Fruit fly (Drosophila melanogaster): ENCODE data around the gene hng3.

hng3 gene

dm6 chr3L:725527-726191, 29.6 kb downstream of the hng3 start (continued):
- TF ChIP-seq CHES-1-like (GFP tag; optimal IDR thresholded peaks at IDR 0.05), result peak; percentile 65
- peak; percentile 76 for TF ChIP-seq Hsf (GFP tag; optimal IDR thresholded peaks at IDR 0.05)
- no peak for TF ChIP-seq Fer1 (GFP tag; optimal IDR thresholded peaks at IDR 0.05)
- TF ChIP-seq HLH4C (GFP tag; IDR thresholded peaks at IDR 0.05; ENCODE audit: partially characterized antibody), result no peak
- TF ChIP-seq seq (GFP tag; IDR thresholded peaks at IDR 0.05), result no peak
- TF ChIP-seq Xrp1 (GFP tag; IDR thresholded peaks at IDR 0.05), result peak; percentile 97
- TF ChIP-seq CG2116 (GFP tag; optimal IDR thresholded peaks at IDR 0.05), result peak; percentile 39
- no peak for TF ChIP-seq CG15269 (tag; optimal IDR thresholded peaks at IDR 0.05)
- no peak for TF ChIP-seq schlank (tag; optimal IDR thresholded peaks at IDR 0.05)
- TF ChIP-seq ftz-f1 (GFP tag; optimal IDR thresholded peaks at IDR 0.05), result no peak
- TF ChIP-seq usp (GFP tag; optimal IDR thresholded peaks at IDR 0.05), result no peak
- TF ChIP-seq gt (GFP tag; IDR thresholded peaks at IDR 0.05), result peak; percentile 65; the same call in 1 of the 2 replicates
- no peak for TF ChIP-seq cas (GFP tag; IDR thresholded peaks at IDR 0.05)
- peak; percentile 48 for TF ChIP-seq CG4282 (GFP tag; optimal IDR thresholded peaks at IDR 0.05)
- TF ChIP-seq CG4730 (GFP tag; IDR thresholded peaks at IDR 0.05), result peak; percentile 65
- TF ChIP-seq CG6854 (GFP tag; optimal IDR thresholded peaks at IDR 0.05), result no peak
- no peak for TF ChIP-seq insv (GFP tag; optimal IDR thresholded peaks at IDR 0.05)
- TF ChIP-seq tio (GFP tag; optimal IDR thresholded peaks at IDR 0.05), result peak; percentile 78
- peak; percentile 91 for TF ChIP-seq CG5245 (GFP tag; optimal IDR thresholded peaks at IDR 0.05)
- peak; percentile 93 for TF ChIP-seq CG9727 (GFP tag; optimal IDR thresholded peaks at IDR 0.05)
- peak; percentile 85 for TF ChIP-seq CG13775 (GFP tag; optimal IDR thresholded peaks at IDR 0.05)
- peak in 1 of 3 experiments; percentile 16 for TF ChIP-seq Stat92E (GFP tag; optimal IDR thresholded peaks at IDR 0.05)
- TF ChIP-seq CG1233 (GFP tag; optimal IDR thresholded peaks at IDR 0.05), result peak; percentile 54
- TF ChIP-seq Usf (GFP tag; optimal IDR thresholded peaks at IDR 0.05), result peak; percentile 75
- peak; percentile 78; the same call in 2 of the 3 replicates for TF ChIP-seq CG2199 (GFP tag; IDR thresholded peaks at IDR 0.05)
- peak; percentile 94 for TF ChIP-seq CG18262 (tag; optimal IDR thresholded peaks at IDR 0.05)
- TF ChIP-seq Oli (tag; optimal IDR thresholded peaks at IDR 0.05), result peak; percentile 74
- TF ChIP-seq CG9609 (GFP tag; optimal IDR thresholded peaks at IDR 0.05), result peak; percentile 85
- TF ChIP-seq zen2 (GFP tag; IDR thresholded peaks at IDR 0.05; ENCODE audit: partially characterized antibody), result no peak
- no peak for TF ChIP-seq CG2120 (GFP tag; optimal IDR thresholded peaks at IDR 0.05)
- no peak for TF ChIP-seq CG18011 (GFP tag; optimal IDR thresholded peaks at IDR 0.05)
- TF ChIP-seq tgo (GFP tag; IDR thresholded peaks at IDR 0.05), result peak; percentile 74; the same call in 2 of the 3 replicates
- no peak for TF ChIP-seq CG2129 (GFP tag; IDR thresholded peaks at IDR 0.05; ENCODE audit: partially characterized antibody)
- no peak for TF ChIP-seq luna (GFP tag; optimal IDR thresholded peaks at IDR 0.05)
- TF ChIP-seq CG1792 (GFP tag; optimal IDR thresholded peaks at IDR 0.05), result peak; percentile 50
- TF ChIP-seq CG10209 (GFP tag; optimal IDR thresholded peaks at IDR 0.05), result peak; percentile 78
- TF ChIP-seq CG11456 (GFP tag; IDR thresholded peaks at IDR 0.05), result no peak
- peak; percentile 20 for TF ChIP-seq gcm2 (GFP tag; optimal IDR thresholded peaks at IDR 0.05)
- TF ChIP-seq CG7357 (GFP tag; IDR thresholded peaks at IDR 0.05), result peak; percentile 65; the same call in 1 of the 3 replicates
- no peak for TF ChIP-seq sc (optimal IDR thresholded peaks at IDR 0.05)
- peak; percentile 87 for TF ChIP-seq sc (GFP tag; optimal IDR thresholded peaks at IDR 0.05)
- peak; percentile 63 for TF ChIP-seq her (GFP tag; optimal IDR thresholded peaks at IDR 0.05)
- peak; percentile 33 for TF ChIP-seq Sry-δ (GFP tag; optimal IDR thresholded peaks at IDR 0.05)
- peak; percentile 85 for TF ChIP-seq vvl (GFP tag; IDR thresholded peaks at IDR 0.05)
- TF ChIP-seq NK7.1 (GFP tag; optimal IDR thresholded peaks at IDR 0.05), result peak; percentile 40
- TF ChIP-seq CG16813 (GFP tag; IDR thresholded peaks at IDR 0.05; ENCODE audit: partially characterized antibody), result no peak
- peak; percentile 69 for TF ChIP-seq E2f1 (GFP tag; IDR thresholded peaks at IDR 0.05)
- TF ChIP-seq CG1832 (GFP tag; optimal IDR thresholded peaks at IDR 0.05), result no peak
- peak; percentile 61 for TF ChIP-seq jing (GFP tag; optimal IDR thresholded peaks at IDR 0.05)
- TF ChIP-seq CG7839 (tag; optimal IDR thresholded peaks at IDR 0.05), result peak; percentile 78

All from whole organism, embryonic.